Worm (Caenorhabditis elegans) whole organism, young adult: ENCODE measurements around the gene C16C10.13.

Experiments used
- B0019.2 ChIP-seq: fragments of 200-800 bp; sonication (Bioruptor generic); conservative IDR thresholded peaks from 2 replicates; pipeline ENCODE4 v1.3.6; 2022; ENCODE audit warnings: missing genetic modification reagents, missing genetic modification characterization, missing compliant biosample characterization
- B0035.1 ChIP-seq: sonication (generic microtip); optimal IDR thresholded peaks from 2 replicates; lab custom pipeline; 2016; ENCODE audit warnings: missing genetic modification characterization, mild to moderate bottlenecking, missing compliant biosample characterization, missing genotype, missing genetic modification reagents
- C06A6.2 ChIP-seq: fragments of 200-800 bp; sonication (Bioruptor generic); conservative IDR thresholded peaks from 2 replicates; pipeline ENCODE4 v1.3.6; 2022; ENCODE audit warnings: missing genetic modification characterization, missing compliant biosample characterization
- C17E4.6 ChIP-seq: fragments of 200-800 bp; sonication (Bioruptor generic); IDR thresholded peaks from 2 replicates; pipeline ENCODE4 v1.3.6; 2022; ENCODE audit warnings: missing genetic modification reagents, missing genetic modification characterization, missing compliant biosample characterization
- F22D6.2 ChIP-seq: sonication (generic microtip); optimal IDR thresholded peaks from 2 replicates; lab custom pipeline; 2016; ENCODE audit warnings: mild to moderate bottlenecking, missing genetic modification characterization, missing compliant biosample characterization
- F23B12.7 ChIP-seq: sonication (generic microtip); optimal IDR thresholded peaks from 2 replicates; lab custom pipeline; 2017; ENCODE audit warnings: missing genetic modification characterization, mild to moderate bottlenecking, missing compliant biosample characterization, antibody characterized with exemption, moderate library complexity; ENCODE audit not compliant: insufficient read depth
- F37B4.10 ChIP-seq: fragments of 200-800 bp; sonication (Bioruptor generic); IDR thresholded peaks from 2 replicates; pipeline ENCODE4 v1.3.6; 2022; ENCODE audit warnings: missing genetic modification characterization, missing compliant biosample characterization
- F49E8.2 ChIP-seq: sonication (generic microtip); optimal IDR thresholded peaks from 3 replicates; lab custom pipeline; 2017; ENCODE audit warnings: missing genetic modification characterization, mild to moderate bottlenecking, missing compliant biosample characterization, antibody characterized with exemption, moderate library complexity; ENCODE audit not compliant: insufficient read depth
- F57A8.1 ChIP-seq: fragments of 200-800 bp; sonication (Bioruptor generic); optimal IDR thresholded peaks from 2 replicates; lab custom pipeline; 2018; ENCODE audit warnings: mild to moderate bottlenecking, missing genetic modification characterization, moderate library complexity, missing compliant biosample characterization
- F57C9.4 ChIP-seq: sonication (generic microtip); optimal IDR thresholded peaks from 2 replicates; lab custom pipeline; 2017; ENCODE audit warnings: mild to moderate bottlenecking, missing genetic modification characterization, missing compliant biosample characterization
- K12H6.12 ChIP-seq: fragments of 200-800 bp; sonication (Bioruptor generic); optimal IDR thresholded peaks from 2 replicates; lab custom pipeline; 2018; ENCODE audit warnings: mild to moderate bottlenecking, missing genetic modification characterization, missing compliant biosample characterization
- Y56A3A.18 ChIP-seq: fragments of 200-800 bp; sonication (Bioruptor generic); IDR thresholded peaks from 2 replicates; pipeline ENCODE4 v1.3.6; 2022; ENCODE audit warnings: missing genetic modification reagents, missing genetic modification characterization, missing compliant biosample characterization
- Y95B8A.8 ChIP-seq: fragments of 200-800 bp; sonication (Bioruptor generic); IDR thresholded peaks from 2 replicates; pipeline ENCODE4 v1.3.6; 2022; ENCODE audit warnings: missing genetic modification reagents, missing genetic modification characterization, missing compliant biosample characterization
- akir-1 ChIP-seq: fragments of 200-800 bp; sonication (Bioruptor generic); optimal IDR thresholded peaks from 2 replicates; lab custom pipeline; 2018; ENCODE audit warnings: mild to moderate bottlenecking, missing genetic modification characterization, moderate library complexity, missing compliant biosample characterization
- ama-1 ChIP-seq, 3 experiments: fragments of 150-350 bp in 1 of 3; sonication (generic microtip) in 2 of 3; optimal IDR thresholded peaks; 2 replicates each; lab custom pipeline; 2014 to 2018; ENCODE audit warnings: missing biosample characterization in 2 of 3, missing genetic modification characterization in 2 of 3, missing genetic modification reagents in 2 of 3
- aptf-3 ChIP-seq: fragments of 200-800 bp; sonication (Bioruptor generic); IDR thresholded peaks from 2 replicates; pipeline ENCODE4 v1.3.6; 2022; ENCODE audit warnings: missing genetic modification characterization, missing compliant biosample characterization
- athp-1 ChIP-seq: sonication (generic microtip); optimal IDR thresholded peaks from 2 replicates; lab custom pipeline; 2017; ENCODE audit warnings: mild to moderate bottlenecking, missing genetic modification characterization, missing compliant biosample characterization
- attf-3 ChIP-seq: fragments of 200-800 bp; sonication (Bioruptor generic); conservative IDR thresholded peaks from 2 replicates; pipeline ENCODE4 v1.3.6; 2022; ENCODE audit warnings: missing genetic modification reagents, missing genetic modification characterization, missing compliant biosample characterization
- attf-5 ChIP-seq: fragments of 200-800 bp; sonication (Bioruptor generic); optimal IDR thresholded peaks from 2 replicates; lab custom pipeline; 2018; ENCODE audit warnings: mild to moderate bottlenecking, missing genetic modification characterization, missing compliant biosample characterization
- ccch-3 ChIP-seq: fragments of 200-800 bp; sonication (Bioruptor generic); optimal IDR thresholded peaks from 2 replicates; lab custom pipeline; 2018; ENCODE audit warnings: mild to moderate bottlenecking, missing genetic modification characterization, missing compliant biosample characterization
- ceh-100 ChIP-seq: fragments of 200-800 bp; sonication (Bioruptor generic); IDR thresholded peaks from 2 replicates; pipeline ENCODE4 v1.3.6; 2022; ENCODE audit warnings: missing genetic modification reagents, missing genetic modification characterization, missing compliant biosample characterization
- ceh-27 ChIP-seq: fragments of 200-800 bp; sonication (Bioruptor generic); optimal IDR thresholded peaks from 2 replicates; lab custom pipeline; 2018; ENCODE audit warnings: mild to moderate bottlenecking, missing genetic modification characterization, moderate library complexity, missing compliant biosample characterization
- ceh-40 ChIP-seq: fragments of 200-800 bp; sonication (Bioruptor generic); IDR thresholded peaks from 2 replicates; pipeline ENCODE4 v1.3.6; 2022; ENCODE audit warnings: missing genetic modification characterization, missing compliant biosample characterization
- dox-1 ChIP-seq: fragments of 200-800 bp; sonication (Bioruptor generic); IDR thresholded peaks from 2 replicates; pipeline ENCODE4 v1.3.6; 2022; ENCODE audit warnings: missing genetic modification reagents, missing genetic modification characterization, missing compliant biosample characterization
- egrh-3 ChIP-seq: fragments of 200-800 bp; sonication (Bioruptor generic); IDR thresholded peaks from 2 replicates; pipeline ENCODE4 v1.3.6; 2022; ENCODE audit warnings: missing genetic modification reagents, missing genetic modification characterization, missing compliant biosample characterization
- ets-4 ChIP-seq: fragments of 200-800 bp; sonication (Bioruptor generic); optimal IDR thresholded peaks from 2 replicates; lab custom pipeline; 2018; ENCODE audit warnings: mild to moderate bottlenecking, missing genetic modification characterization, missing compliant biosample characterization
- hlh-26 ChIP-seq: fragments of 200-800 bp; sonication (Bioruptor generic); conservative IDR thresholded peaks from 2 replicates; pipeline ENCODE4 v1.3.6; 2022; ENCODE audit warnings: missing genetic modification reagents, missing genetic modification characterization, missing compliant biosample characterization
- hmg-1.2 ChIP-seq: fragments of 200-800 bp; sonication (Bioruptor generic); IDR thresholded peaks from 2 replicates; pipeline ENCODE4 v1.3.6; 2022; ENCODE audit warnings: missing genetic modification reagents, missing genetic modification characterization, missing compliant biosample characterization
- hmg-20 ChIP-seq: fragments of 200-800 bp; sonication (Bioruptor generic); IDR thresholded peaks from 2 replicates; pipeline ENCODE4 v1.3.6; 2022; ENCODE audit warnings: missing genetic modification reagents, missing genetic modification characterization, missing compliant biosample characterization
- hrde-1 ChIP-seq: sonication (generic microtip); optimal IDR thresholded peaks from 2 replicates; lab custom pipeline; 2016; ENCODE audit warnings: missing genetic modification characterization, mild to moderate bottlenecking, missing compliant biosample characterization, moderate library complexity, missing genotype, missing genetic modification reagents, borderline replicate concordance
- hsf-1 ChIP-seq: fragments of 200-800 bp; sonication (Bioruptor generic); IDR thresholded peaks from 2 replicates; pipeline ENCODE4 v1.3.6; 2022; ENCODE audit warnings: missing genetic modification reagents, missing genetic modification characterization, missing compliant biosample characterization
- lir-1 ChIP-seq: fragments of 200-800 bp; sonication (Bioruptor generic); conservative IDR thresholded peaks from 2 replicates; pipeline ENCODE4 v1.3.6; 2022; ENCODE audit warnings: missing genetic modification reagents, missing genetic modification characterization, missing compliant biosample characterization
- lsl-1 ChIP-seq: fragments of 200-800 bp; sonication (Bioruptor generic); optimal IDR thresholded peaks from 2 replicates; lab custom pipeline; 2018; ENCODE audit warnings: mild to moderate bottlenecking, missing genetic modification characterization, moderate library complexity, missing compliant biosample characterization
- lsy-27 ChIP-seq: sonication (generic microtip); optimal IDR thresholded peaks from 2 replicates; lab custom pipeline; 2017; ENCODE audit warnings: missing genetic modification characterization, mild to moderate bottlenecking, missing compliant biosample characterization, antibody characterized with exemption, missing genotype, borderline replicate concordance; ENCODE audit not compliant: insufficient read depth
- mcd-1 ChIP-seq: fragments of 200-800 bp; sonication (Bioruptor generic); IDR thresholded peaks from 2 replicates; pipeline ENCODE4 v1.3.6; 2022; ENCODE audit warnings: missing genetic modification reagents, missing genetic modification characterization, missing compliant biosample characterization
- nfya-1 ChIP-seq: sonication (generic microtip); optimal IDR thresholded peaks from 2 replicates; lab custom pipeline; 2017; ENCODE audit warnings: antibody characterized with exemption, missing compliant biosample characterization, missing genetic modification characterization, borderline replicate concordance; ENCODE audit not compliant: insufficient read depth
- nfya-2 ChIP-seq: fragments of 200-800 bp; sonication (Bioruptor generic); IDR thresholded peaks from 2 replicates; pipeline ENCODE4 v1.3.6; 2022; ENCODE audit warnings: missing genetic modification reagents, missing genetic modification characterization, missing compliant biosample characterization
- nfyb-1 ChIP-seq: fragments of 200-800 bp; sonication (Bioruptor generic); IDR thresholded peaks from 2 replicates; pipeline ENCODE4 v1.3.6; 2022; ENCODE audit warnings: missing genetic modification reagents, missing genetic modification characterization, missing compliant biosample characterization
- nhr-90 ChIP-seq: sonication (generic microtip); optimal IDR thresholded peaks from 2 replicates; lab custom pipeline; 2016; ENCODE audit warnings: missing genotype, mild to moderate bottlenecking, missing genetic modification characterization, missing compliant biosample characterization
- snpc-1.3 ChIP-seq: sonication (generic microtip); optimal IDR thresholded peaks from 2 replicates; lab custom pipeline; 2017; ENCODE audit warnings: missing genetic modification characterization, mild to moderate bottlenecking, missing compliant biosample characterization, antibody characterized with exemption, moderate library complexity, missing genotype, missing genetic modification reagents; ENCODE audit not compliant: insufficient read depth
- snpc-4 ChIP-seq, 5 experiments: fragments of 150-350 bp in 1 of 5; sonication (generic microtip) in 4 of 5; optimal IDR thresholded peaks; 2 replicates each; lab custom pipeline; 2014 to 2018; ENCODE audit warnings: missing genetic modification characterization in 5 of 5, missing biosample characterization in 3 of 5, antibody characterized with exemption in 2 of 5, mild to moderate bottlenecking in 2 of 5, missing compliant biosample characterization in 2 of 5, missing genotype in 2 of 5, moderate library complexity in 2 of 5, missing genetic modification reagents in 1 of 5
- somi-1 ChIP-seq: fragments of 200-800 bp; sonication (Bioruptor generic); optimal IDR thresholded peaks from 2 replicates; lab custom pipeline; 2018; ENCODE audit warnings: mild to moderate bottlenecking, missing genetic modification characterization, missing compliant biosample characterization
- unc-130 ChIP-seq: sonication (generic microtip); optimal IDR thresholded peaks from 2 replicates; lab custom pipeline; 2016; ENCODE audit warnings: missing genetic modification reagents, missing genetic modification characterization, missing compliant biosample characterization
- xnd-1 ChIP-seq: sonication (generic microtip); optimal IDR thresholded peaks from 2 replicates; lab custom pipeline; 2016; ENCODE audit warnings: missing genotype, missing genetic modification reagents, missing genetic modification characterization, missing compliant biosample characterization
- zfh-2 ChIP-seq: fragments of 200-800 bp; sonication (Bioruptor generic); conservative IDR thresholded peaks from 2 replicates; pipeline ENCODE4 v1.3.6; 2022; ENCODE audit warnings: missing genetic modification reagents, missing genetic modification characterization, missing compliant biosample characterization
- ztf-22 ChIP-seq: fragments of 200-800 bp; sonication (Bioruptor generic); optimal IDR thresholded peaks from 2 replicates; lab custom pipeline; 2018; ENCODE audit warnings: mild to moderate bottlenecking, missing genetic modification characterization, moderate library complexity, missing compliant biosample characterization

Gene C16C10.13

DNA sequence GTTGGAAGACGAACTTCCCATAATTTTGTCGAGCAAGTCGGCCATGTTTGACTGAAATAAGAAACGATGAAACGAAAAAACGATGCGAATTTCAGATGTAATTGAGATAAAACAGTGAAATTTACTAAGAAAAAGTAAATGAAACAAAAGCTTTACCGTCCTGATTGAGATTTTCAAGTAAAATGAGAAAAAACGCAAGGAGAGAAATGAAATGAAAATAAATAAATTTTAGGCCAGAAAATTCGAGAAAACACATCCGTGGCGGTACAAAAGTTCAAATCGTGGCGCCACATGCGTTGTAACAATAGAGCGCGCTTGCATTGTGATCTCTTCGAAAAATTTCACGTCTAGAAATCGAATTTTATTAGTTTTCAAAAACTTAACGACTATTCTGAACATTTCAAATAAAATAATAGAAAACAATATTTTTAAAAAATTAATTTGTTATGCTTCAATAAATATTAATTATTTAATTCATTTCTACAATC lies at the start of gene C16C10.13, which contains the start of gene hrde-1 (continued):
- peak; percentile 98 for TF ChIP-seq hrde-1
- peak; percentile 82 for TF ChIP-seq B0019.2
- TF ChIP-seq nhr-90 (tag; lab: Kevin White, UChicago): no peak
- TF ChIP-seq Y56A3A.18 (GFP tag; lab: Robert Waterston, UW): no peak
- peak; percentile 93 for TF ChIP-seq unc-130 (GFP tag; lab: Kevin White, UChicago)
- no peak; the same call in 1 of the 2 replicates for TF ChIP-seq lir-1 (GFP tag; lab: Robert Waterston, UW)
- TF ChIP-seq nfyb-1 (GFP tag; lab: Robert Waterston, UW): no peak
- no peak for TF ChIP-seq F37B4.10 (GFP tag; lab: Robert Waterston, UW)
- no peak for TF ChIP-seq ztf-22 (GFP tag; lab: Kevin White, UChicago)
- TF ChIP-seq ceh-100: no peak
- TF ChIP-seq F49E8.2: peak; percentile 93
- no peak for TF ChIP-seq C06A6.2 (GFP tag; lab: Robert Waterston, UW)
- TF ChIP-seq F22D6.2: no peak
- TF ChIP-seq hmg-1.2 (GFP tag; lab: Robert Waterston, UW): peak; percentile 23; the same call in 1 of the 2 replicates
- peak; percentile 70 for TF ChIP-seq athp-1 (tag; lab: Kevin White, UChicago)
- no peak for TF ChIP-seq ama-1 (optimal IDR thresholded peaks at IDR 0.05; lab: Kevin White, UChicago)
- no peak for TF ChIP-seq ama-1 (GFP tag; optimal IDR thresholded peaks at IDR 0.05; lab: Kevin White, UChicago)
- TF ChIP-seq F57A8.1 (GFP tag; lab: Kevin White, UChicago): no peak
- peak; percentile 89 for TF ChIP-seq mcd-1 (GFP tag; lab: Robert Waterston, UW)
- no peak for TF ChIP-seq K12H6.12 (tag; lab: Kevin White, UChicago)
- peak; percentile 66; the same call in 1 of the 2 replicates for TF ChIP-seq C17E4.6 (GFP tag; lab: Robert Waterston, UW)
- peak; percentile 21 for TF ChIP-seq lsy-27
- TF ChIP-seq hmg-20 (GFP tag; lab: Robert Waterston, UW): no peak
- no peak for TF ChIP-seq ccch-3 (GFP tag; lab: Kevin White, UChicago)
- TF ChIP-seq nfya-2 (GFP tag; lab: Robert Waterston, UW): no peak
- TF ChIP-seq F23B12.7 (tag; lab: Kevin White, UChicago): peak; percentile 14
- TF ChIP-seq ets-4 (GFP tag; lab: Kevin White, UChicago): no peak
- TF ChIP-seq xnd-1: peak; percentile 92
- TF ChIP-seq ceh-27 (GFP tag; lab: Kevin White, UChicago): no peak
- TF ChIP-seq snpc-4 (GFP tag; optimal IDR thresholded peaks at IDR 0.05; lab: Kevin White, UChicago): no peak
- TF ChIP-seq snpc-4 (tag; optimal IDR thresholded peaks at IDR 0.05; lab: Kevin White, UChicago): peak in 1 of 4 experiments; percentile 56
- no peak for TF ChIP-seq B0035.1 (tag; lab: Kevin White, UChicago)
- no peak for TF ChIP-seq akir-1 (GFP tag; lab: Kevin White, UChicago)
- peak; percentile 78 for TF ChIP-seq dox-1 (GFP tag; lab: Robert Waterston, UW)
- TF ChIP-seq ceh-40 (GFP tag; lab: Robert Waterston, UW): no peak
- TF ChIP-seq F57C9.4 (tag; lab: Kevin White, UChicago): no peak
- TF ChIP-seq hsf-1: peak; percentile 99
- peak; percentile 65; the same call in 1 of the 2 replicates for TF ChIP-seq Y95B8A.8
- peak; percentile 82 for TF ChIP-seq snpc-1.3 (tag; lab: Kevin White, UChicago)
- no peak for TF ChIP-seq nfya-1
- peak; percentile 91 for TF ChIP-seq lsl-1 (GFP tag; lab: Kevin White, UChicago)
- no peak for TF ChIP-seq zfh-2 (GFP tag; lab: Robert Waterston, UW)
- no peak for TF ChIP-seq somi-1
- no peak for TF ChIP-seq attf-5 (GFP tag; lab: Kevin White, UChicago)
- no peak for TF ChIP-seq attf-3 (GFP tag; lab: Robert Waterston, UW)
- TF ChIP-seq hlh-26 (GFP tag; lab: Robert Waterston, UW): no peak
- TF ChIP-seq aptf-3: no peak
- TF ChIP-seq egrh-3: no peak
